Fruit fly (Drosophila melanogaster) whole organism: ENCODE measurements around the gene CG31639.

Experiments used
- Dll ChIP-seq: fragments of >200 bp; optimal IDR thresholded peaks from 2 replicates; lab custom pipeline; 2017
- pan ChIP-seq: fragments of >200 bp; optimal IDR thresholded peaks from 2 replicates; lab custom pipeline; 2017

dm6 chr2L:6177141-6177540 is 22.2 kb upstream of the CG31639 start:
- TF ChIP-seq pan (lab: Kevin White, UChicago) (no peak), Dll (lab: Kevin White, UChicago) (no peak)
